Worm (Caenorhabditis elegans) whole organism, early embryonic: Measurements from ENCODE around the gene nas-3.

Experiments used
- B0310.2 ChIP-seq: sonication (generic microtip); optimal IDR thresholded peaks from 2 replicates; lab custom pipeline; 2016; ENCODE audit warnings: mild to moderate bottlenecking, missing genetic modification characterization, missing compliant biosample characterization
- F13C5.2 ChIP-seq: sonication (generic microtip); optimal IDR thresholded peaks from 2 replicates; lab custom pipeline; 2017; ENCODE audit warnings: mild to moderate bottlenecking, missing genetic modification characterization, inconsistent platforms, missing compliant biosample characterization
- ama-1 ChIP-seq: fragments of 150-350 bp; optimal IDR thresholded peaks from 2 replicates; lab custom pipeline; 2014
- ceh-13 ChIP-seq: fragments of 200-800 bp; sonication (Bioruptor generic); optimal IDR thresholded peaks from 2 replicates; lab custom pipeline; 2018; ENCODE audit warnings: mild to moderate bottlenecking, missing genetic modification characterization, missing compliant biosample characterization
- ceh-36 ChIP-seq: sonication (generic microtip); optimal IDR thresholded peaks from 2 replicates; lab custom pipeline; 2016; ENCODE audit warnings: missing genetic modification characterization, inconsistent platforms, missing compliant biosample characterization
- flt-1 ChIP-seq: fragments of 200-800 bp; sonication (Bioruptor generic); IDR thresholded peaks from 2 replicates; pipeline ENCODE4 v1.3.6; 2022; ENCODE audit warnings: missing genetic modification characterization, missing compliant biosample characterization
- hmbx-1 ChIP-seq: sonication (generic microtip); optimal IDR thresholded peaks from 2 replicates; lab custom pipeline; 2016; ENCODE audit warnings: mild to moderate bottlenecking, missing genetic modification characterization, missing compliant biosample characterization
- hmg-4 ChIP-seq: fragments of 200-800 bp; sonication (Bioruptor generic); optimal IDR thresholded peaks from 2 replicates; lab custom pipeline; 2018; ENCODE audit warnings: mild to moderate bottlenecking, missing genetic modification characterization, missing compliant biosample characterization
- hnd-1 ChIP-seq: sonication (generic microtip); optimal IDR thresholded peaks from 2 replicates; lab custom pipeline; 2016; ENCODE audit warnings: missing genetic modification characterization, missing compliant biosample characterization
- scrt-1 ChIP-seq: fragments of 200-800 bp; sonication (Bioruptor generic); IDR thresholded peaks from 2 replicates; pipeline ENCODE4 v1.3.6; 2022; ENCODE audit warnings: missing genetic modification characterization, missing compliant biosample characterization
- sea-1 ChIP-seq: fragments of 200-800 bp; sonication (Bioruptor generic); conservative IDR thresholded peaks from 2 replicates; pipeline ENCODE4 v1.3.6; 2022; ENCODE audit warnings: missing genetic modification characterization, missing compliant biosample characterization
- tbx-11 ChIP-seq: fragments of 200-800 bp; sonication (Bioruptor generic); IDR thresholded peaks from 2 replicates; pipeline ENCODE4 v1.3.6; 2022; ENCODE audit warnings: missing genetic modification characterization, missing compliant biosample characterization
- tbx-37 ChIP-seq: fragments of 200-800 bp; sonication (Bioruptor generic); conservative IDR thresholded peaks from 2 replicates; pipeline ENCODE4 v1.3.6; 2022; ENCODE audit warnings: missing genetic modification reagents, missing genetic modification characterization, missing compliant biosample characterization
- tra-4 ChIP-seq: sonication (generic microtip); optimal IDR thresholded peaks from 2 replicates; lab custom pipeline; 2017; ENCODE audit warnings: missing genetic modification characterization, missing compliant biosample characterization

- no peak for TF ChIP-seq ama-1 (lab: Kevin White, UChicago)
- TF ChIP-seq ceh-13, result no peak
- no peak for TF ChIP-seq hmg-4 (GFP tag; lab: Kevin White, UChicago)
- no peak for TF ChIP-seq flt-1
- no peak for TF ChIP-seq hnd-1 (tag; lab: Kevin White, UChicago)
- TF ChIP-seq scrt-1 (GFP tag; lab: Robert Waterston, UW), result no peak
- TF ChIP-seq tbx-37 (GFP tag; lab: Robert Waterston, UW), result no peak
- no peak for TF ChIP-seq sea-1 (GFP tag; lab: Robert Waterston, UW)
- TF ChIP-seq hmbx-1 (tag; lab: Kevin White, UChicago), result no peak
- TF ChIP-seq F13C5.2 (tag; lab: Kevin White, UChicago), result no peak
- no peak for TF ChIP-seq B0310.2 (tag; lab: Kevin White, UChicago)
- no peak for TF ChIP-seq tra-4
- no peak for TF ChIP-seq ceh-36 (tag; lab: Kevin White, UChicago)
- no peak for TF ChIP-seq tbx-11 (GFP tag; lab: Robert Waterston, UW)
Observed at ce11 chrV:9524099-9524498, 46.1 kb downstream of the nas-3 start, which contains the start of gene C50F4.9.
